Fruit fly (Drosophila melanogaster) Kc167 (cell line): ENCODE data around the gene Bx.

ENCODE experiments used
- Myc ChIP-seq: fragments of >200 bp; optimal IDR thresholded peaks from 2 replicates; lab custom pipeline; 2017; ENCODE audit warnings: missing external identifiers
- Sin3A ChIP-seq: fragments of >200 bp; optimal IDR thresholded peaks from 2 replicates; lab custom pipeline; 2018; ENCODE audit warnings: missing external identifiers
- h ChIP-seq: fragments of >200 bp; optimal IDR thresholded peaks from 3 replicates; lab custom pipeline; 2018; ENCODE audit warnings: missing external identifiers
- insv ChIP-seq: fragments of >200 bp; optimal IDR thresholded peaks from 3 replicates; lab custom pipeline; 2018; ENCODE audit warnings: missing external identifiers
- psq ChIP-seq: fragments of >200 bp; optimal IDR thresholded peaks from 2 replicates; lab custom pipeline; 2017; ENCODE audit warnings: missing external identifiers
- ttk ChIP-seq: sonication (Bioruptor generic); optimal IDR thresholded peaks from 2 replicates; lab custom pipeline; 2017; ENCODE audit warnings: missing external identifiers

Gene Bx

dm6 chrX:18523146-18523812 lies 8.1 kb downstream of the Bx start:
- TF ChIP-seq ttk (lab: Kevin White, UChicago) (no peak), h (lab: Kevin White, UChicago) (no peak), insv (lab: Kevin White, UChicago) (no peak), psq (lab: Kevin White, UChicago) (no peak), Sin3A (lab: Kevin White, UChicago) (no peak), Myc (lab: Kevin White, UChicago) (no peak)

dm6 chrX:18524594-18525266 lies 9.5 kb downstream of the Bx start:
- no peak for TF ChIP-seq Myc (lab: Kevin White, UChicago)
- no peak for TF ChIP-seq Sin3A (lab: Kevin White, UChicago)
- TF ChIP-seq ttk (lab: Kevin White, UChicago): no peak

dm6 chrX:18528166-18528733 lies 13.0 kb downstream of the Bx start, which contains the start of the genes CG15042 and CG15047:
CG15042 (minus strand) TSS chrX:18528266.
CG15047 (plus strand) TSS chrX:18528683.
- no peak for TF ChIP-seq h (lab: Kevin White, UChicago)
- no peak for TF ChIP-seq Sin3A (lab: Kevin White, UChicago)
- no peak for TF ChIP-seq Myc (lab: Kevin White, UChicago)
- TF ChIP-seq psq (lab: Kevin White, UChicago): no peak
- TF ChIP-seq ttk (lab: Kevin White, UChicago): no peak
- no peak for TF ChIP-seq insv (lab: Kevin White, UChicago)

dm6 chrX:18533308-18533707 lies 18.1 kb downstream of the Bx start:
- TF ChIP-seq ttk (lab: Kevin White, UChicago): no peak
- TF ChIP-seq Myc (lab: Kevin White, UChicago): no peak
- no peak for TF ChIP-seq Sin3A (lab: Kevin White, UChicago)
- no peak for TF ChIP-seq h (lab: Kevin White, UChicago)
- no peak for TF ChIP-seq insv (lab: Kevin White, UChicago)
- no peak for TF ChIP-seq psq (lab: Kevin White, UChicago)

- TF ChIP-seq h (lab: Kevin White, UChicago) (no peak), Sin3A (lab: Kevin White, UChicago) (no peak), Myc (lab: Kevin White, UChicago) (no peak), psq (lab: Kevin White, UChicago) (no peak), ttk (lab: Kevin White, UChicago) (no peak), insv (lab: Kevin White, UChicago) (no peak)
These were observed 19.2 kb downstream of the Bx start for dm6 chrX:18534393-18534792.

dm6 chrX:18537066-18537759 lies 22.0 kb downstream of the Bx start:
- TF ChIP-seq psq (lab: Kevin White, UChicago): no peak
- TF ChIP-seq Sin3A (lab: Kevin White, UChicago): no peak
- TF ChIP-seq Myc (lab: Kevin White, UChicago): no peak
- no peak for TF ChIP-seq ttk (lab: Kevin White, UChicago)
- no peak for TF ChIP-seq insv (lab: Kevin White, UChicago)
- no peak for TF ChIP-seq h (lab: Kevin White, UChicago)

- TF ChIP-seq Myc (lab: Kevin White, UChicago) (no peak), ttk (lab: Kevin White, UChicago) (no peak), Sin3A (lab: Kevin White, UChicago) (no peak), psq (lab: Kevin White, UChicago) (no peak), h (lab: Kevin White, UChicago) (no peak), insv (lab: Kevin White, UChicago) (no peak)
These were observed 23.1 kb downstream of the Bx start for dm6 chrX:18538204-18538864.

- TF ChIP-seq psq (lab: Kevin White, UChicago): no peak
- no peak for TF ChIP-seq ttk (lab: Kevin White, UChicago)
- no peak for TF ChIP-seq Myc (lab: Kevin White, UChicago)
- TF ChIP-seq h (lab: Kevin White, UChicago): no peak
- no peak for TF ChIP-seq Sin3A (lab: Kevin White, UChicago)
- no peak for TF ChIP-seq insv (lab: Kevin White, UChicago)
These were observed 25.0 kb downstream of the Bx start for dm6 chrX:18540268-18540667.

- TF ChIP-seq h (lab: Kevin White, UChicago) (no peak), insv (lab: Kevin White, UChicago) (no peak), psq (lab: Kevin White, UChicago) (no peak), ttk (lab: Kevin White, UChicago) (no peak), Myc (lab: Kevin White, UChicago) (no peak), Sin3A (lab: Kevin White, UChicago) (no peak)
These were observed 26.7 kb downstream of the Bx start for dm6 chrX:18541915-18542314.

dm6 chrX:18543328-18543727 lies 28.1 kb downstream of the Bx start:
- TF ChIP-seq insv (lab: Kevin White, UChicago) (no peak), h (lab: Kevin White, UChicago) (no peak), Sin3A (lab: Kevin White, UChicago) (no peak), psq (lab: Kevin White, UChicago) (no peak), Myc (lab: Kevin White, UChicago) (no peak), ttk (lab: Kevin White, UChicago) (no peak)
